Fruit fly (Drosophila melanogaster): ENCODE data around the gene Naa20A.

Gene Naa20A

dm6 chrX:19601644-19602043 lies 21.2 kb downstream of the Naa20A start, which contains the start of gene CG14220:
CG14220 (minus strand) TSS chrX:19601851.
- TF ChIP-seq noc (tag; optimal IDR thresholded peaks at IDR 0.05), result no peak

dm6 chrX:19598503-19598902 lies 24.4 kb downstream of the Naa20A start:
- no peak for TF ChIP-seq noc (tag; optimal IDR thresholded peaks at IDR 0.05)

- TF ChIP-seq noc (tag; optimal IDR thresholded peaks at IDR 0.05), result peak; percentile 74
These were observed 25.1 kb downstream of the Naa20A start, which contains the start of gene RpS10b for dm6 chrX:19597684-19598363. RpS10b (plus strand) TSS chrX:19598031.

dm6 chrX:19595862-19596261 lies 27.0 kb downstream of the Naa20A start:
- no peak for TF ChIP-seq noc (tag; optimal IDR thresholded peaks at IDR 0.05)

- TF ChIP-seq noc (tag; optimal IDR thresholded peaks at IDR 0.05), result no peak
These were observed 30.6 kb downstream of the Naa20A start, which contains the start of gene CG14205 for dm6 chrX:19592309-19592708. CG14205 (plus strand) TSS chrX:19592609.

dm6 chrX:19590579-19590978 lies 32.3 kb downstream of the Naa20A start:
- TF ChIP-seq noc (tag; optimal IDR thresholded peaks at IDR 0.05), result no peak

- no peak for TF ChIP-seq noc (tag; optimal IDR thresholded peaks at IDR 0.05)
These were observed 32.8 kb downstream of the Naa20A start, which contains the start of gene CG14219 for dm6 chrX:19590070-19590469. CG14219 (minus strand) TSS chrX:19590170.

- no peak for TF ChIP-seq noc (tag; optimal IDR thresholded peaks at IDR 0.05)
These were observed 37.7 kb downstream of the Naa20A start for dm6 chrX:19585142-19585541.

dm6 chrX:19583317-19583716 lies 39.6 kb downstream of the Naa20A start, which contains the start of gene CG14204:
CG14204 (plus strand) TSS chrX:19583617.
- no peak for TF ChIP-seq noc (tag; optimal IDR thresholded peaks at IDR 0.05)

dm6 chrX:19582732-19583131 lies 40.1 kb downstream of the Naa20A start:
- TF ChIP-seq noc (tag; optimal IDR thresholded peaks at IDR 0.05), result no peak

dm6 chrX:19581881-19582280 lies 41.0 kb downstream of the Naa20A start, which contains the start of gene CG14218:
CG14218 (minus strand) TSS chrX:19581981.
- no peak for TF ChIP-seq noc (tag; optimal IDR thresholded peaks at IDR 0.05)

dm6 chrX:19579648-19580301 lies 43.1 kb downstream of the Naa20A start, which contains the start of gene Tao:
Tao (minus strand) TSS chrX:19579800.
- TF ChIP-seq noc (tag; optimal IDR thresholded peaks at IDR 0.05), result no peak

dm6 chrX:19578908-19579647 lies 43.8 kb downstream of the Naa20A start:
- TF ChIP-seq noc (tag; optimal IDR thresholded peaks at IDR 0.05), result no peak

dm6 chrX:19577940-19578632 lies 44.8 kb downstream of the Naa20A start:
- TF ChIP-seq noc (tag; optimal IDR thresholded peaks at IDR 0.05), result no peak

- TF ChIP-seq noc (tag; optimal IDR thresholded peaks at IDR 0.05), result no peak
These were observed 49.2 kb downstream of the Naa20A start for dm6 chrX:19573687-19574086.

Data from whole organism, larva.